Fruit fly (Drosophila melanogaster) whole organism, embryonic: ENCODE measurements around the gene CG43245.
A peak's percentile ranks its signal among the peaks of the same experiment; 100 is the strongest.

ENCODE experiments used
- Asciz ChIP-seq: fragments of 200-800 bp; sonication (Bioruptor generic); optimal IDR thresholded peaks from 2 replicates; lab custom pipeline; 2017; ENCODE audit warnings: missing biosample characterization, mild to moderate bottlenecking, missing genetic modification characterization, missing genetic modification reagents
- Awh ChIP-seq: fragments of 200-800 bp; sonication (Bioruptor generic); IDR thresholded peaks from 2 replicates; pipeline ENCODE4, ENCODE4 v1.3.6; 2022; ENCODE audit warnings: missing biosample characterization, missing genetic modification characterization
- CG10147 ChIP-seq: fragments of 200-800 bp; sonication (Bioruptor generic); optimal IDR thresholded peaks from 2 replicates; lab custom pipeline; 2019; ENCODE audit warnings: missing biosample characterization, mild to moderate bottlenecking, missing genetic modification characterization, moderate library complexity
- CG10321 ChIP-seq: fragments of 200-800 bp; sonication (Bioruptor generic); IDR thresholded peaks from 2 replicates; pipeline ENCODE4 v1.3.6; 2022; ENCODE audit warnings: missing biosample characterization, missing genetic modification characterization
- CG13296 ChIP-seq: fragments of 200-800 bp; sonication (Bioruptor generic); optimal IDR thresholded peaks from 3 replicates; lab custom pipeline; 2018; ENCODE audit warnings: missing biosample characterization, mild to moderate bottlenecking, missing genetic modification characterization
- CG13894 ChIP-seq: fragments of 200-800 bp; sonication (Bioruptor generic); optimal IDR thresholded peaks from 3 replicates; lab custom pipeline; 2018; ENCODE audit warnings: missing biosample characterization, mild to moderate bottlenecking, missing genetic modification characterization, moderate library complexity
- CG14667 ChIP-seq: fragments of 200-800 bp; sonication (Bioruptor generic); IDR thresholded peaks from 2 replicates; pipeline ENCODE4 v1.3.6; 2022; ENCODE audit warnings: missing biosample characterization, missing genetic modification characterization
- CG15073 ChIP-seq: fragments of 200-800 bp; sonication (Bioruptor generic); optimal IDR thresholded peaks from 2 replicates; lab custom pipeline; 2016; ENCODE audit warnings: missing biosample characterization, missing genetic modification characterization
- CG1529 ChIP-seq: fragments of 200-800 bp; sonication (Bioruptor generic); optimal IDR thresholded peaks from 3 replicates; lab custom pipeline; 2018; ENCODE audit warnings: missing biosample characterization, missing genetic modification characterization
- CG1603 ChIP-seq: fragments of 200-800 bp; sonication (Bioruptor generic); optimal IDR thresholded peaks from 2 replicates; lab custom pipeline; 2019; ENCODE audit warnings: missing biosample characterization, mild to moderate bottlenecking, missing genetic modification characterization, moderate library complexity
- CG16815 ChIP-seq: fragments of 200-800 bp; sonication (Bioruptor generic); optimal IDR thresholded peaks from 3 replicates; lab custom pipeline; 2017; ENCODE audit warnings: missing biosample characterization, mild to moderate bottlenecking, missing genetic modification characterization
- CG1792 ChIP-seq: fragments of 200-800 bp; sonication (Bioruptor generic); optimal IDR thresholded peaks from 2 replicates; lab custom pipeline; 2016; ENCODE audit warnings: missing biosample characterization, missing genetic modification characterization
- CG2712 ChIP-seq: fragments of 200-800 bp; optimal IDR thresholded peaks from 3 replicates; lab custom pipeline; 2019; ENCODE audit warnings: missing biosample characterization, mild to moderate bottlenecking, missing genetic modification characterization, moderate library complexity
- CG31441 ChIP-seq: fragments of 200-800 bp; sonication (Bioruptor generic); IDR thresholded peaks from 2 replicates; pipeline ENCODE4 v1.3.6; 2022; ENCODE audit warnings: missing biosample characterization, missing genetic modification characterization
- CG3726 ChIP-seq: fragments of 200-800 bp; sonication (Bioruptor generic); IDR thresholded peaks from 3 replicates; pipeline ENCODE4, ENCODE4 v1.3.6; 2022; ENCODE audit warnings: missing biosample characterization, missing genetic modification characterization
- CG4328 ChIP-seq: fragments of 200-800 bp; sonication (Bioruptor generic); optimal IDR thresholded peaks from 3 replicates; lab custom pipeline; 2017; ENCODE audit warnings: missing biosample characterization, missing genetic modification reagents, missing genetic modification characterization
- CG6175 ChIP-seq: fragments of 200-800 bp; sonication (Bioruptor generic); IDR thresholded peaks from 3 replicates; pipeline ENCODE4 v1.3.6; 2022; ENCODE audit warnings: missing biosample characterization, missing genetic modification characterization
- CG7786 ChIP-seq: fragments of 200-800 bp; sonication (Bioruptor generic); optimal IDR thresholded peaks from 2 replicates; lab custom pipeline; 2016; ENCODE audit warnings: missing biosample characterization, missing genetic modification characterization
- CG7987 ChIP-seq: fragments of 200-800 bp; sonication (Bioruptor generic); optimal IDR thresholded peaks from 2 replicates; lab custom pipeline; 2018; ENCODE audit warnings: missing biosample characterization, mild to moderate bottlenecking, missing genetic modification characterization, moderate library complexity
- CG8388 ChIP-seq: fragments of 200-800 bp; sonication (Bioruptor generic); optimal IDR thresholded peaks from 2 replicates; lab custom pipeline; 2019; ENCODE audit warnings: missing biosample characterization, mild to moderate bottlenecking, missing genetic modification characterization, moderate library complexity
- CG9932 ChIP-seq: fragments of 200-800 bp; sonication (Bioruptor generic); IDR thresholded peaks from 2 replicates; pipeline ENCODE4 v1.3.6; 2022; ENCODE audit warnings: missing biosample characterization, missing genetic modification characterization
- D ChIP-seq, 2 experiments: fragments of 200-800 bp in 1 of 2; fragments of >200 bp in 1 of 2; sonication (Bioruptor generic) in 1 of 2; optimal IDR thresholded peaks; 2 replicates in 1 of 2; 3 replicates in 1 of 2; lab custom pipeline; 2017; ENCODE audit warnings: mild to moderate bottlenecking in 1 of 2, missing biosample characterization in 1 of 2, missing genetic modification characterization in 1 of 2, missing genetic modification reagents in 1 of 2
- D19A ChIP-seq: fragments of 200-800 bp; optimal IDR thresholded peaks from 3 replicates; lab custom pipeline; 2019; ENCODE audit warnings: missing biosample characterization, mild to moderate bottlenecking, missing genetic modification characterization, moderate library complexity
- Dek ChIP-seq: fragments of 200-800 bp; sonication (Bioruptor generic); optimal IDR thresholded peaks from 3 replicates; lab custom pipeline; 2019; ENCODE audit warnings: missing biosample characterization, mild to moderate bottlenecking, missing genetic modification characterization, moderate library complexity
- Dfd ChIP-seq, 2 experiments: fragments of >200 bp; optimal IDR thresholded peaks; 2 replicates each; lab custom pipeline; 2017; ENCODE audit warnings: missing biosample characterization in 2 of 2, missing genetic modification characterization in 2 of 2
- Eip74EF ChIP-seq, 2 experiments: fragments of 200-800 bp in 1 of 2; fragments of >200 bp in 1 of 2; sonication (Bioruptor generic) in 1 of 2; optimal IDR thresholded peaks; 2 replicates each; lab custom pipeline; 2017 to 2019; ENCODE audit warnings: missing biosample characterization in 2 of 2, missing genetic modification characterization in 2 of 2, mild to moderate bottlenecking in 1 of 2, moderate library complexity in 1 of 2
- H2.0 ChIP-seq: fragments of 200-800 bp; sonication (Bioruptor generic); IDR thresholded peaks from 2 replicates; pipeline ENCODE4 v1.3.6; 2022; ENCODE audit warnings: missing biosample characterization, missing genetic modification characterization
- HLH3B ChIP-seq: fragments of 200-800 bp; sonication (Bioruptor generic); IDR thresholded peaks from 2 replicates; pipeline ENCODE4 v1.3.6; 2022; ENCODE audit warnings: missing biosample characterization, missing genetic modification characterization
- Hr51 ChIP-seq, 2 experiments: fragments of 200-800 bp; sonication (Bioruptor generic); optimal IDR thresholded peaks; 2 replicates in 1 of 2; 3 replicates in 1 of 2; lab custom pipeline; 2016 to 2018; ENCODE audit warnings: missing biosample characterization in 2 of 2, missing genetic modification characterization in 2 of 2, mild to moderate bottlenecking in 1 of 2, moderate library complexity in 1 of 2
- Lim3 ChIP-seq: fragments of 200-800 bp; sonication (Bioruptor generic); IDR thresholded peaks from 2 replicates; pipeline ENCODE4 v1.3.6; 2022; ENCODE audit warnings: missing biosample characterization, missing genetic modification characterization
- Oli ChIP-seq: fragments of 200-800 bp; sonication (Bioruptor generic); optimal IDR thresholded peaks from 2 replicates; lab custom pipeline; 2018; ENCODE audit warnings: missing biosample characterization, mild to moderate bottlenecking, missing genetic modification characterization, moderate library complexity
- Rx ChIP-seq: fragments of 200-800 bp; sonication (Bioruptor generic); IDR thresholded peaks from 2 replicates; pipeline ENCODE4 v1.3.6; 2022; ENCODE audit warnings: missing biosample characterization, missing genetic modification characterization
- ac ChIP-seq: fragments of 200-800 bp; sonication (Bioruptor generic); optimal IDR thresholded peaks from 3 replicates; lab custom pipeline; 2017; ENCODE audit warnings: missing biosample characterization, mild to moderate bottlenecking, missing genetic modification characterization
- al ChIP-seq: fragments of 200-800 bp; sonication (Bioruptor generic); IDR thresholded peaks from 2 replicates; pipeline ENCODE4 v1.3.6; 2022; ENCODE audit warnings: missing biosample characterization, missing genetic modification characterization
- bab2 ChIP-seq: fragments of 200-800 bp; sonication (Bioruptor generic); optimal IDR thresholded peaks from 2 replicates; lab custom pipeline; 2016; ENCODE audit warnings: missing biosample characterization, missing genetic modification characterization
- bigmax ChIP-seq: fragments of 200-800 bp; sonication (Bioruptor generic); optimal IDR thresholded peaks from 2 replicates; lab custom pipeline; 2018; ENCODE audit warnings: missing biosample characterization, mild to moderate bottlenecking, missing genetic modification characterization
- chn ChIP-seq: fragments of 200-800 bp; sonication (Bioruptor generic); optimal IDR thresholded peaks from 2 replicates; lab custom pipeline; 2016; ENCODE audit warnings: missing biosample characterization, missing genetic modification characterization
- ci ChIP-seq: fragments of 200-800 bp; sonication (Bioruptor generic); IDR thresholded peaks from 3 replicates; pipeline ENCODE4 v1.3.6; 2022; ENCODE audit warnings: missing biosample characterization, missing genetic modification characterization
- corto ChIP-seq: fragments of 200-800 bp; sonication (Bioruptor generic); optimal IDR thresholded peaks from 2 replicates; lab custom pipeline; 2016; ENCODE audit warnings: missing biosample characterization, mild to moderate bottlenecking, missing genetic modification characterization, moderate library complexity
- dysf ChIP-seq: fragments of 200-800 bp; sonication (Bioruptor generic); IDR thresholded peaks from 3 replicates; pipeline ENCODE4 v1.3.6; 2022; ENCODE audit warnings: missing biosample characterization, missing genetic modification characterization
- esg ChIP-seq: fragments of 200-800 bp; sonication (Bioruptor generic); conservative IDR thresholded peaks from 2 replicates; pipeline ENCODE4 v1.3.6; 2022; ENCODE audit warnings: missing biosample characterization, missing genetic modification characterization
- fd64A ChIP-seq: fragments of 200-800 bp; sonication (Bioruptor generic); optimal IDR thresholded peaks from 3 replicates; lab custom pipeline; 2018; ENCODE audit warnings: missing biosample characterization, mild to moderate bottlenecking, missing genetic modification characterization
- gcm2 ChIP-seq: fragments of 200-800 bp; sonication (Bioruptor generic); optimal IDR thresholded peaks from 2 replicates; lab custom pipeline; 2016; ENCODE audit warnings: missing biosample characterization, missing genetic modification characterization
- kay ChIP-seq: fragments of 200-800 bp; sonication (Bioruptor generic); optimal IDR thresholded peaks from 2 replicates; lab custom pipeline; 2016; ENCODE audit warnings: missing biosample characterization, missing genetic modification characterization
- onecut ChIP-seq: fragments of 200-800 bp; sonication (Bioruptor generic); IDR thresholded peaks from 2 replicates; pipeline ENCODE4 v1.3.6; 2022; ENCODE audit warnings: missing biosample characterization, missing genetic modification characterization
- repo ChIP-seq: fragments of 200-800 bp; sonication (Bioruptor generic); optimal IDR thresholded peaks from 2 replicates; lab custom pipeline; 2016; ENCODE audit warnings: missing biosample characterization, missing genetic modification characterization
- sens-2 ChIP-seq: fragments of 200-800 bp; sonication (Bioruptor generic); IDR thresholded peaks from 2 replicates; pipeline ENCODE4 v1.3.6; 2022; ENCODE audit warnings: missing biosample characterization, missing genetic modification characterization
- so ChIP-seq: fragments of 200-800 bp; sonication (Bioruptor generic); IDR thresholded peaks from 3 replicates; pipeline ENCODE4 v1.3.6; 2022; ENCODE audit warnings: missing biosample characterization, missing genetic modification characterization

CG43245 gene

DNA sequence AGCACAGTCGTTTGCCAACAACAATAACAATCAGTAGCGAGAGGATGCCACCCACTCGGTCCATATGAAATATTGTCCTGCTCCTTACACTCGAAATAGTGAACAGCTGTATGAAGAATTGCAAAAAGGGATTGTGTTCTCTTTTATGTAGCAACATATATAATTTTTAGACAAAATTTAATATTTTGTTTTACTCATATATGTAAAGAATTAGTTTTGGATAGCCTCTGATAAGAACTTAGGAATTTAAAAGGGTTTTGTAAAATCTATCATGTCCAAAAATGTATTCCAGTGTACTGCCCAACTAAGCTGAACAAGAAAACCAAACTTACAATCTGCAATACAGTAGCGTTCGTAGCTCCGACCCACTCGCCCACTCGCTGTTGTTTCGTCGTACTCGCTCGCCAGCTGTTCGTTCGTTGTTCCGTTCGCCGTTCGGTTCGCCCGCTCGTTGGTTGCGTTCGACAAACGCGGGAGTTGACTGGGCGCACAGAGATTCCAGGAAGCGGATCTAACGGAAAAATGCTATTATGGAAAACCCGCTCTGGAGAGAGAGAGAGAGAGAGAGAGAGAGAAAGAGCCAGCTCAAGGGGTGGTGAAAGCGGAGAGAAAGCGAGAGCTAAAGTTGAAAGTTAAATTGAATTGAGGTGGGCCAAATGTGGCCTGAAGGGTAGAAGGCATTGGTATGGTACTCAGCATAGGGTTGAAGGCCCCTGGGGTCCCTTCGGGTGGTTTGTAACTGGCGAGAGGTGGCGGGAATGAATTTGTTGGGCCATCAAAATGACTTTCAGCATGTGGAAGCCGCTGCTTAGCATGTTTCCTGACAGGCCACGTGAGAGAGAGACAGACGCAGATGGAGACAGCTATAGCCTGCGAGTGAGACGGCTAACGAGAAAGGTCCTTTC lies 39.1 kb downstream of the CG43245 start (continued):
- TF ChIP-seq sens-2 (0 out of 2 replicates have a peak, but pooled peaks have one; percentile 43), Awh (GFP tag; lab: Robert Waterston, UW) (peak; percentile 70), fd64A (no peak), HLH3B (GFP tag; lab: Robert Waterston, UW) (peak; percentile 69), CG14667 (GFP tag; lab: Robert Waterston, UW) (peak; percentile 36; the same call in 1 of the 2 replicates), Dek (tag; lab: Kevin White, UChicago) (peak; percentile 58), D (optimal IDR thresholded peaks at IDR 0.05; lab: Kevin White, UChicago) (no peak), D (GFP tag; optimal IDR thresholded peaks at IDR 0.05; lab: Kevin White, UChicago) (peak; percentile 63), kay (GFP tag; lab: Kevin White, UChicago) (peak; percentile 53), bigmax (GFP tag; lab: Kevin White, UChicago) (no peak), esg (peak; percentile 55; the same call in 1 of the 2 replicates), chn (GFP tag; lab: Kevin White, UChicago) (no peak), CG13894 (tag; lab: Kevin White, UChicago) (peak; percentile 56), CG1603 (tag; lab: Kevin White, UChicago) (peak; percentile 29), CG1792 (GFP tag; lab: Kevin White, UChicago) (no peak), CG7786 (GFP tag; lab: Kevin White, UChicago) (no peak), Lim3 (GFP tag; lab: Robert Waterston, UW) (no peak), CG15073 (GFP tag; lab: Kevin White, UChicago) (peak; percentile 29), repo (GFP tag; lab: Kevin White, UChicago) (no peak), H2.0 (GFP tag; lab: Robert Waterston, UW) (peak; percentile 41; the same call in 1 of the 2 replicates), CG16815 (GFP tag; lab: Kevin White, UChicago) (peak; percentile 42), CG3726 (GFP tag; lab: Robert Waterston, UW) (0 out of 3 replicates have a peak, but pooled peaks have one; percentile 43), CG8388 (GFP tag; lab: Kevin White, UChicago) (peak; percentile 65), CG4328 (GFP tag; lab: Kevin White, UChicago) (peak; percentile 28), CG10147 (GFP tag; lab: Kevin White, UChicago) (peak; percentile 73), Eip74EF (GFP tag; optimal IDR thresholded peaks at IDR 0.05; lab: Kevin White, UChicago) (peak in 1 of 2 experiments; percentile 68), Asciz (peak; percentile 57), CG10321 (peak; percentile 72), CG1529 (GFP tag; lab: Kevin White, UChicago) (peak; percentile 54), CG6175 (GFP tag; lab: Robert Waterston, UW) (no peak), dysf (GFP tag; lab: Robert Waterston, UW) (peak; percentile 77), so (GFP tag; lab: Robert Waterston, UW) (0 out of 3 replicates have a peak, but pooled peaks have one; percentile 10), CG2712 (tag; lab: Kevin White, UChicago) (peak; percentile 80), bab2 (GFP tag; lab: Kevin White, UChicago) (peak; percentile 39), Oli (tag; lab: Kevin White, UChicago) (peak; percentile 79), Hr51 (GFP tag; optimal IDR thresholded peaks at IDR 0.05; lab: Kevin White, UChicago) (peak in 1 of 2 experiments; percentile 79), al (no peak), CG7987 (no peak), ci (GFP tag; lab: Robert Waterston, UW) (peak; percentile 69; the same call in 2 of the 3 replicates), gcm2 (GFP tag; lab: Kevin White, UChicago) (no peak), corto (GFP tag; lab: Kevin White, UChicago) (peak; percentile 14), CG9932 (GFP tag; lab: Robert Waterston, UW) (peak; percentile 48), CG31441 (peak; percentile 80), onecut (GFP tag; lab: Robert Waterston, UW) (peak; percentile 34), Dfd (GFP tag; optimal IDR thresholded peaks at IDR 0.05; lab: Kevin White, UChicago) (no peak), CG13296 (GFP tag; lab: Kevin White, UChicago) (peak; percentile 75), D19A (tag; lab: Kevin White, UChicago) (peak; percentile 72), ac (no peak), Rx (peak; percentile 20; the same call in 1 of the 2 replicates)
